Worm (Caenorhabditis elegans) whole organism, L4 larva: ENCODE data around the gene F37C12.14.

Experiments
- F37D6.2 ChIP-seq: sonication (generic microtip); optimal IDR thresholded peaks from 2 replicates; lab custom pipeline; 2016; ENCODE audit warnings: mild to moderate bottlenecking, missing genetic modification characterization, missing compliant biosample characterization
- Y48G9A.11 ChIP-seq: fragments of 200-800 bp; sonication (Bioruptor generic); IDR thresholded peaks from 2 replicates; pipeline ENCODE4 v1.3.6; 2022; ENCODE audit warnings: missing genetic modification reagents, missing genetic modification characterization, missing compliant biosample characterization
- ZK546.5 ChIP-seq, 2 experiments: sonication (generic microtip); optimal IDR thresholded peaks; 2 replicates each; lab custom pipeline; 2017; ENCODE audit warnings: missing biosample characterization in 2 of 2, missing genetic modification characterization in 2 of 2
- aha-1 ChIP-seq: fragments of 150-350 bp; peaks from one replicate; lab custom pipeline; 2014; ENCODE audit warnings: missing biosample characterization, missing genetic modification characterization
- aly-2 ChIP-seq: sonication (generic microtip); optimal IDR thresholded peaks from 2 replicates; lab custom pipeline; 2018; ENCODE audit warnings: missing biosample characterization, missing genetic modification characterization
- arid-1 ChIP-seq: fragments of 200-800 bp; sonication (Bioruptor generic); conservative IDR thresholded peaks from 2 replicates; pipeline ENCODE4 v1.3.6; 2022; ENCODE audit warnings: missing genetic modification reagents, missing genetic modification characterization, missing compliant biosample characterization
- ceh-44 ChIP-seq: fragments of 200-800 bp; sonication (Bioruptor generic); IDR thresholded peaks from 2 replicates; pipeline ENCODE4 v1.3.6; 2022; ENCODE audit warnings: missing genetic modification reagents, missing genetic modification characterization, missing compliant biosample characterization
- ceh-82 ChIP-seq: sonication (generic microtip); optimal IDR thresholded peaks from 2 replicates; lab custom pipeline; 2017; ENCODE audit warnings: missing biosample characterization, missing genetic modification characterization
- ces-1 ChIP-seq: fragments of 150-350 bp; sonication (generic microtip); optimal IDR thresholded peaks from 4 replicates; lab custom pipeline; 2014; ENCODE audit warnings: missing biosample characterization, missing genetic modification reagents, missing genetic modification characterization
- cey-2 ChIP-seq: sonication (generic microtip); optimal IDR thresholded peaks from 3 replicates; lab custom pipeline; 2017; ENCODE audit warnings: missing genetic modification characterization, mild to moderate bottlenecking, missing compliant biosample characterization, antibody characterized with exemption, borderline replicate concordance; ENCODE audit not compliant: insufficient read depth
- ctbp-1 ChIP-seq: fragments of 200-800 bp; sonication (Bioruptor generic); IDR thresholded peaks from 2 replicates; pipeline ENCODE4 v1.3.6; 2022; ENCODE audit warnings: missing genetic modification reagents, missing genetic modification characterization, missing compliant biosample characterization
- daf-16 ChIP-seq, 3 experiments: sonication (generic microtip); optimal IDR thresholded peaks; 2 replicates each; lab custom pipeline; 2016 to 2017; ENCODE audit warnings: missing genetic modification characterization in 3 of 3, missing genetic modification reagents in 3 of 3, mild to moderate bottlenecking in 2 of 3, missing compliant biosample characterization in 2 of 3, missing biosample characterization in 1 of 3, moderate library complexity in 1 of 3
- dmd-9 ChIP-seq: fragments of 200-800 bp; sonication (Bioruptor generic); IDR thresholded peaks from 2 replicates; pipeline ENCODE4 v1.3.6; 2022; ENCODE audit warnings: missing genetic modification reagents, missing genetic modification characterization, missing compliant biosample characterization
- dpl-1 ChIP-seq: fragments of 150-350 bp; optimal IDR thresholded peaks from 2 replicates; lab custom pipeline; 2014; ENCODE audit warnings: missing biosample characterization, missing genetic modification reagents, missing genetic modification characterization
- dve-1 ChIP-seq: sonication (generic microtip); optimal IDR thresholded peaks from 2 replicates; lab custom pipeline; 2017; ENCODE audit warnings: antibody characterized with exemption, mild to moderate bottlenecking, missing genetic modification characterization, missing compliant biosample characterization; ENCODE audit not compliant: insufficient read depth
- gei-8 ChIP-seq: fragments of 200-800 bp; sonication (Bioruptor generic); optimal IDR thresholded peaks from 2 replicates; lab custom pipeline; 2018; ENCODE audit warnings: mild to moderate bottlenecking, missing genetic modification characterization, missing compliant biosample characterization
- hif-1 ChIP-seq, 2 experiments: sonication (generic microtip); optimal IDR thresholded peaks; 2 replicates each; lab custom pipeline; 2016 to 2017; ENCODE audit warnings: missing compliant biosample characterization in 2 of 2, missing genetic modification characterization in 2 of 2, missing genetic modification reagents in 2 of 2, missing genotype in 2 of 2, mild to moderate bottlenecking in 1 of 2
- hlh-11 ChIP-seq: fragments of 200-800 bp; sonication (Bioruptor generic); optimal IDR thresholded peaks from 2 replicates; lab custom pipeline; 2018; ENCODE audit warnings: mild to moderate bottlenecking, missing genetic modification characterization, missing compliant biosample characterization
- hlh-30 ChIP-seq: sonication (generic microtip); optimal IDR thresholded peaks from 2 replicates; lab custom pipeline; 2017; ENCODE audit warnings: antibody characterized with exemption, mild to moderate bottlenecking, missing genetic modification characterization, missing compliant biosample characterization; ENCODE audit not compliant: insufficient read depth
- lin-38 ChIP-seq: fragments of 200-800 bp; sonication (Bioruptor generic); IDR thresholded peaks from 2 replicates; pipeline ENCODE4 v1.3.6; 2022; ENCODE audit warnings: missing genetic modification reagents, missing genetic modification characterization, missing compliant biosample characterization
- lsy-2 ChIP-seq, 2 experiments: fragments of 150-350 bp in 1 of 2; sonication (generic microtip) in 1 of 2; optimal IDR thresholded peaks; 2 replicates each; lab custom pipeline; 2014 to 2017; ENCODE audit warnings: missing biosample characterization in 2 of 2, missing genetic modification characterization in 2 of 2
- mep-1 ChIP-seq: fragments of 150-350 bp; sonication (generic microtip); optimal IDR thresholded peaks from 3 replicates; lab custom pipeline; 2014; ENCODE audit warnings: missing biosample characterization, missing genetic modification characterization
- mes-2 ChIP-seq: sonication (generic microtip); optimal IDR thresholded peaks from 2 replicates; lab custom pipeline; 2016; ENCODE audit warnings: missing genotype, mild to moderate bottlenecking, missing genetic modification characterization, missing compliant biosample characterization; ENCODE audit not compliant: poor library complexity, severe bottlenecking
- nhr-102 ChIP-seq: sonication (generic microtip); optimal IDR thresholded peaks from 2 replicates; lab custom pipeline; 2016; ENCODE audit warnings: mild to moderate bottlenecking, missing genetic modification characterization, moderate library complexity, missing compliant biosample characterization
- nhr-42 ChIP-seq: fragments of 200-800 bp; sonication (Bioruptor generic); IDR thresholded peaks from 2 replicates; pipeline ENCODE4 v1.3.6; 2022; ENCODE audit warnings: missing genetic modification characterization, missing compliant biosample characterization
- nhr-48 ChIP-seq: sonication (generic microtip); optimal IDR thresholded peaks from 2 replicates; lab custom pipeline; 2016; ENCODE audit warnings: mild to moderate bottlenecking, missing genetic modification characterization, missing compliant biosample characterization
- pha-4 ChIP-seq, 2 experiments: fragments of 150-350 bp in 1 of 2; fragments of 200-800 bp in 1 of 2; sonication (Bioruptor generic) in 1 of 2; IDR thresholded peaks in 1 of 2; optimal IDR thresholded peaks in 1 of 2; 2 replicates each; pipeline versions ENCODE4 v1.3.6 to Lab custom; 2014 to 2022; ENCODE audit warnings: missing genetic modification characterization in 2 of 2, missing genetic modification reagents in 2 of 2, missing biosample characterization in 1 of 2, missing compliant biosample characterization in 1 of 2
- rbr-2 ChIP-seq: sonication (generic microtip); optimal IDR thresholded peaks from 2 replicates; lab custom pipeline; 2016; ENCODE audit warnings: missing genotype, missing genetic modification characterization, missing compliant biosample characterization
- spr-1 ChIP-seq: sonication (generic microtip); optimal IDR thresholded peaks from 2 replicates; lab custom pipeline; 2016; ENCODE audit warnings: mild to moderate bottlenecking, missing genetic modification characterization, missing compliant biosample characterization
- unc-130 ChIP-seq: sonication (generic microtip); optimal IDR thresholded peaks from 2 replicates; lab custom pipeline; 2016; ENCODE audit warnings: missing genetic modification reagents, missing genetic modification characterization, missing compliant biosample characterization

F37C12.14 gene

DNA sequence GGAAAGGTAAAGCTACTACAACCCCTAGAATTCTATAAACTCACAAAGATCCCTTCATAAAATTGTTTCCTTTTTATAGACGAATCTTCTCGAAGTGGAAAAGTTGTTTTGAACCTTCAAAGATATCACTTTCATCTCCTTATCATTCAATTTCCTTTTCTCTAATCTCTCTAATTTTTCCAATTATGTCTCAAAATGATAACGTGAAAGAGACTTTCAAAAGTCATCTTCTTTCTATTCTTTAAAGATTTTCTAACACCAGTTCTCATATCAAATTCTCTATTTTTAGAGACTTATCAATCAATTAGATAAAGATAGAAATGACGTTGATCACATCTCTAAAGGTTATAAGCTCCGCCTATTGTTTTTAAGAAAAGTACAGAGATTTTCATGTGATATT lies 14.1 kb upstream of the F37C12.14 start:
- TF ChIP-seq dmd-9 (GFP tag; lab: Robert Waterston, UW), result no peak
- TF ChIP-seq F37D6.2 (tag; lab: Kevin White, UChicago), result no peak
- peak; percentile 17 for TF ChIP-seq dve-1 (tag; lab: Kevin White, UChicago)
- TF ChIP-seq ZK546.5 (tag; optimal IDR thresholded peaks at IDR 0.05; lab: Kevin White, UChicago), result no peak
- TF ChIP-seq nhr-42 (GFP tag; lab: Robert Waterston, UW), result no peak
- TF ChIP-seq hlh-11 (tag; lab: Kevin White, UChicago), result no peak
- TF ChIP-seq ces-1, result no peak
- TF ChIP-seq cey-2 (tag; lab: Kevin White, UChicago), result peak; percentile 17
- TF ChIP-seq mep-1 (tag; lab: Kevin White, UChicago), result peak; percentile 25
- no peak for TF ChIP-seq aly-2

DNA sequence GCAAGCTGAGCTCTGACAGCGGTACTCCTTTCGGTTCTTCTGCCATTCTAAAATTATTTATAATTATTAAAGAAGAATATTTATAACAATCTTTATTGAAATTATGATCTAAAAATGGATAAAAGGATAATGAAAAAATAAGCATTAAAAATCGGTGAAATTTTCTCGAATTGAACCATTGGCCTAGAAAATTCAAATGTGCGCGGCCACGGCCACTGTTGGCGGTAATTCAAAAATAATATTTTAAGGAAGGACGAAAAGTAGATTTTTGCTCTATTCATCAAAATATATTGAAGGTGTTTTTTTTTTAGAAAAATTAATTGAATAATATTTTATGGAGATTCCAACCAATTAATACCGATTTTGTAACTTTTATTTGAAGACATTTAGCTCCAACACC lies 13.5 kb upstream of the F37C12.14 start, which contains the start of gene pfd-5:
pfd-5 (minus strand) TSS at position 47 of the 400 bp plus-strand sequence.
- TF ChIP-seq lsy-2 (tag; optimal IDR thresholded peaks at IDR 0.05; lab: Kevin White, UChicago) (peak in 1 of 2 experiments; percentile 84), nhr-102 (tag; lab: Kevin White, UChicago) (no peak), daf-16 (GFP tag; optimal IDR thresholded peaks at IDR 0.05; lab: Kevin White, UChicago) (no peak), daf-16 (tag; optimal IDR thresholded peaks at IDR 0.05; lab: Kevin White, UChicago) (peak; percentile 15), hif-1 (tag; optimal IDR thresholded peaks at IDR 0.05; lab: Kevin White, UChicago) (peak in 1 of 2 experiments; percentile 88), ceh-82 (tag; lab: Kevin White, UChicago) (no peak), mes-2 (tag; lab: Kevin White, UChicago) (peak; percentile 98), arid-1 (no peak), dpl-1 (GFP tag; lab: Kevin White, UChicago) (peak; percentile 92), pha-4 (GFP tag; IDR thresholded peaks at IDR 0.05; lab: Robert Waterston, UW) (no peak), pha-4 (tag; optimal IDR thresholded peaks at IDR 0.05; lab: Kevin White, UChicago) (no peak), nhr-48 (tag; lab: Kevin White, UChicago) (no peak), ceh-44 (GFP tag; lab: Robert Waterston, UW) (0 out of 2 replicates have a peak, but pooled peaks have one; percentile 26), unc-130 (peak; percentile 57), mep-1 (tag; lab: Kevin White, UChicago) (peak; percentile 41), hlh-30 (tag; lab: Kevin White, UChicago) (peak; percentile 36), lin-38 (GFP tag; lab: Robert Waterston, UW) (peak; percentile 53), dve-1 (tag; lab: Kevin White, UChicago) (peak; percentile 22), rbr-2 (no peak)

DNA sequence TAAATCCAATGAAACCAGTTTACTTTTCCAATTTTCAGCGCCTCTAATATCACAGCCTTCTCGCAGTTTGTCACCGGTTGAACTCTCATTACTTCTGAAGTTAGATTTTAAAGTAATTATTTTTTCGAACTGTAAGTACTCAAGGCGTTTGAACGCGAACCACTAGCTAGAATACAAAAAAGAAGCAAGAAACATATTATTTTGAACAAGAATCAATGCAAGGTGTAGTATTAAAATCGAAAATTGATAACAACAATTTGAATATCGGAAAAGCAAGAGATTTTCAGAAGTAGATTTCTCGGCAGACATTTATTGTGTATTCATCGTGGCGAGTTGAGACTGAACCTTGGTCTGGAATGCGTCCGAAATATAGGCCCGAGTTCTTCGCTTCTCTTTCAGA lies 12.6 kb upstream of the F37C12.14 start, which contains the start of gene exos-9:
exos-9 (minus strand) TSS at position 101 of the 400 bp plus-strand sequence.
- no peak for TF ChIP-seq spr-1 (tag; lab: Kevin White, UChicago)
- peak; percentile 31 for TF ChIP-seq aha-1 (tag; lab: Kevin White, UChicago)

DNA sequence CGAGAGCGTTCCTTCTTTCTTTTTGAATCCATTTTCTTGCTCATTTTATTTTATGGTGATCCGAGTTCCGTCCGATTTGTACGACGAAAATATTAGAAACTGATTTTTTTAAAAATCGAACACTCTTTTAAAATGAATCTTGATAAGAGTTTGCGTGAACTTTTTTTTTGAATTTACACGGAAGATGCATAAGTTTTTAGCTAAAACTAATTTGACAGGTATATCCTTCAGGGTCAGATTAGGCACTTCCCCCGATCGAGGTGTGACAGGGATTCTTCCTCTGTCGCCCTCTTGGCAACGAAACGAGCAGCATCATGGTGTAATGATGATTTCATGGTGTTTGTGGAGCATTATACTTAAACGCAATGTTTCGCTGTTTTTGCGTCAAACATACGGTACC lies 10.0 kb upstream of the F37C12.14 start, which contains the start of gene F37C12.18:
F37C12.18 (minus strand) TSS at position 101 of the 400 bp plus-strand sequence.
- TF ChIP-seq gei-8 (GFP tag; lab: Kevin White, UChicago) (no peak), cey-2 (tag; lab: Kevin White, UChicago) (no peak), aha-1 (tag; lab: Kevin White, UChicago) (peak; percentile 68)

DNA sequence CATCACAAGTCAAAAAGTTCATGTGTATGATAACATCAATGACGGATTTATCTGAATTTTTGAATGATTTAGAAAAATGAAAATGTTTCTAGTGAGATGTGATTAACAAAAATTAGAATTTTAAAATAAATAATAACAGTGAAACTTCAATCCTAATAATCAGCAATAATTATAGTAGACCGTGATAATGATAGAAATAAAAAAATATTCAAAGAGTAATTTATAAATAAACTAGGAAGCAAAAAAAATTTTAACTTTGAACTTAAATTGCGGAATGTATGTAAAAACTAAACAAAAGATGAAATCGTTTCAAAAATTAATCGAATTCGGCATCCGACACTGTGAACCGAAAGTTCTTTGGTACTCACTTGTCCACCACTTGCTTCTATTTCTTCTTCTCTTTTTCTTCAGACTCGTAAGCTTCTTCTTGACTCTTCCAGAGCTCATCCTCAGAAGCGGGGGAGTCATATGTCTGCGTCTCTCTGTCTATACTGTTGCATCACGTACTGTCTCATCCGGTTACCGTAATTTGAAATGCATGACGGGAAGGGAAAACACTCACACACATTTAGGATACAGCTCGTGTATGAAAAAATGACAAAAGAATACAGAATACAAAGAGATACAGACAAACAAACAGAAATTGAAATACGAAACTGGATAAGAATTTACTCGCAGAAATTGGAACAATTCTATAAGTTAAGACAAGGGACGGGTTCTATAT lies 7.7 kb upstream of the F37C12.14 start, which contains the start of gene mec-14:
mec-14 (minus strand) TSS at position 51 of the 724 bp plus-strand sequence.
- no peak for TF ChIP-seq nhr-42 (GFP tag; lab: Robert Waterston, UW)
- TF ChIP-seq lsy-2 (tag; optimal IDR thresholded peaks at IDR 0.05; lab: Kevin White, UChicago), result no peak
- TF ChIP-seq Y48G9A.11 (GFP tag; lab: Robert Waterston, UW), result no peak
- TF ChIP-seq ctbp-1 (GFP tag; lab: Robert Waterston, UW), result no peak
